Fruit fly (Drosophila melanogaster): Measurements from ENCODE around the gene Tpt.

The Tpt gene

dm6 chr3L:8405123-8405522, at the start of gene Tpt, which contains the start of the genes mkg-p and CG13667:
Tpt (minus strand) TSS chr3L:8405277.
mkg-p (minus strand) TSS chr3L:8405277.
CG13667 (plus strand) TSS chr3L:8405454.
- no peak for TF ChIP-seq CG8478 (optimal IDR thresholded peaks at IDR 0.05)
- TF ChIP-seq CTCF (optimal IDR thresholded peaks at IDR 0.05), result peak in 1 of 2 experiments; percentile 37

DNA sequence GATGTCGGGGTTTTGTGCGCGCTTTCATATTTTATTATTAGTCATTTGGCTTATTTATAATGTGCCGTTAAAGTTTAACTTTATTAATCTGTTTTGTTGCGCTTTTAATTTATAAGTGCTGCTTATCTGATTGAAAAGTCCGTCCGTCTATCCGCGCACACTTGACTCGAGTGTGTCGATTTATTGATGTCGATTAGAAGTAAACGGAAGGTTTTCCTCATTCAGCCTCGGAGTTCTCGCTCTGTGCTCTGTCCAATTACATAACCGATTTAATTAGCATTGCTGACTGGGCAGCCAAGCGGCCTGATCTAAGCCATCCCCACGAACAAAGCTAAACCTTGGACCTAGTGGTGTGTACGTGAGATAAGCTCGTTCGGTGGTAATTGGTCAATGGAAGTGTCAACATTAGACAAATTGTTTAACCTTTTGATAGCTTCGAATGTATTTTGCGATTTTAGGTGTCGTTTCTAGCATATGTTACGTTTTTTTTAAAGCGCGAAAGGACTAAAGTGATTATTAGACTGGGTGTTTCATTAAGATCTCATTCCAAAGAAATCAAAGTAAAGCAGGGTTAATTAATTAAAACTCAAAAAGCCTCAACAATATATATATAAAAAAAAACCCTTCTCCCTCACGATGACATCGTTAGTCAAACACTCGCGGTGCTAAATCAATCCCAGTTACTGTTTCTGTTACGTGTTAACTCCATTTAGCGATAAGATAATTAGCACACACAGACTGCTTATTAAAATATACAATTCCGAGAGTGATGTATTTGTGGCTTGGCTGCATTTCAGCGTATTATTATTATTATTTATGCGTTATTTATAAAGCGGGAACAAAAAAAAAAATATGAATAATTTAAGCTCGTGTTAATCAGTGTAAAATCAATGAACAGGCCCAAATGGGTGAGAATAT, 48.6 kb upstream of the Tpt start:
- no peak for TF ChIP-seq CG8478 (optimal IDR thresholded peaks at IDR 0.05)
- TF ChIP-seq CTCF (optimal IDR thresholded peaks at IDR 0.05), result no peak

DNA sequence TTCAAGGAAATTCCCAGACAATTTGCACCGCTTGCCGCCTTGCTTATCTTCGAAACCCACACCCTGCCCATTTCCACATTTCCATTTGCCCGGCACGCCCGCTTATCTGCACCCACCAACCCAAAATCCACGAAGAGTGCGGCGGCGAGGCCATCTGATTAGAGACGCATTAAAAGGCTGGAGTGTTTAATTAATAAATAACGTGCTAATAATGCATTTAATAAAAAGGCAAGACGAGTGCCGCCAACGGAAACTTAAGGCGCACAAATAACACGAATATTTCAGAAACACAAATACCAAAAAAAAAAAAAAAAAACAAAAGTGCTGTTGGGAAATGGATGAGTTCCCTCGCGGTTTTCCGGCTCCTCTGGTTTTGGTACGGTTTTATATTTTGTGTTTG, 47.9 kb upstream of the Tpt start:
- TF ChIP-seq CG8478 (optimal IDR thresholded peaks at IDR 0.05) (no peak), CTCF (optimal IDR thresholded peaks at IDR 0.05) (no peak)

DNA sequence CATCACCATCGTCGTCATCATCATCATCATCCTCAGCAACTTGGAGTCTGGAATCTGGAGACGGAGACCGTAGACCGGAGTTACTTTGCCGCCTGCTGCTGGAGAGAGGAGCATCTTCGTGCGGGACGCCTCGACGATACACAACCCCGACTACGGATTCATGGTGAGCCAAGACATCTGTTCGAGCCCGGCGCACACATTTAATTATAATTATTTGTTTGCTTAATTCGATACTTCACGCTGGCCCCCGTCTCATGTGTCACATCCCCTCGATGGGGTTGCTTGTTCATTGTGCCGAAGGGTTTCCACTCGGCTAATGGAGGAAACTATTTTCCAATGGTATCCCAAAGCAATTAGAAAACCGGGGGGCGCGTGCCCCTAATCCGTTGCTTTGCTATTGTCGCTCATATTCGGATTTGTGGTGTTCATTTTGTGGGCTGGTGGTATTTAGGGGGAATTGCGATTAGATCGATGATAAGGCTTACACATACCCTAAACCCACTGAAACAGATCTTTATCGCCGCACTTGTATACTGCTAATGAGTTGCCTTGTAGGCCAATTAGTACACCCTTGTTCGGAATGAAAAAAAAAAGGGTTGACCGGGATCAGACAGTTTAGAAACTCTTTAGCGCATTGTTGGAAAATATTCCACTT, 47.0 kb upstream of the Tpt start:
- TF ChIP-seq CG8478 (optimal IDR thresholded peaks at IDR 0.05), result no peak
- no peak for TF ChIP-seq CTCF (optimal IDR thresholded peaks at IDR 0.05)

DNA sequence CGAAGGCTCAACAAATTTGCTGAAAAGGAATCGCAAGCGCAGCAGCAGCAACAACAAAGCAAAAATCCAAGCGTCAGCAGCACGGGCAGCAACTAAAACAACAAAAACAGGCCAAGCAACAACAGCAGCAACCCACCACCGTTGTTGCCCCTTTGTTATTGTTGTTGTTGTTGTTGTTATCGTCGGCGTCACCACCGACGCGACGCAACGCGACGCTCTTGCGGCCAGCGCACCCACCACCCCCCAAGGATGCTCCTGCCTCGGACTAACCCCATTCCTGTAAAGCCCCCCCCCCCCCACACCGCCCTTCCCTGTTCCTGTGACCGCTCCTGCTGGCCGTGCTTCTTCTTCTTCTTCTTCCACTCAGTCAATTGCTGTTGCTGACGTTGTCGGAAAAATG, 45.7 kb upstream of the Tpt start:
- TF ChIP-seq CG8478 (optimal IDR thresholded peaks at IDR 0.05) (no peak), CTCF (optimal IDR thresholded peaks at IDR 0.05) (no peak)

- TF ChIP-seq CG8478 (optimal IDR thresholded peaks at IDR 0.05) (no peak), CTCF (optimal IDR thresholded peaks at IDR 0.05) (peak; percentile 27 to 28)
Measured at dm6 chr3L:8449800-8450690, 45.0 kb upstream of the Tpt start, which contains the start of gene Gug. Gug (plus strand) TSS chr3L:8449922.

DNA sequence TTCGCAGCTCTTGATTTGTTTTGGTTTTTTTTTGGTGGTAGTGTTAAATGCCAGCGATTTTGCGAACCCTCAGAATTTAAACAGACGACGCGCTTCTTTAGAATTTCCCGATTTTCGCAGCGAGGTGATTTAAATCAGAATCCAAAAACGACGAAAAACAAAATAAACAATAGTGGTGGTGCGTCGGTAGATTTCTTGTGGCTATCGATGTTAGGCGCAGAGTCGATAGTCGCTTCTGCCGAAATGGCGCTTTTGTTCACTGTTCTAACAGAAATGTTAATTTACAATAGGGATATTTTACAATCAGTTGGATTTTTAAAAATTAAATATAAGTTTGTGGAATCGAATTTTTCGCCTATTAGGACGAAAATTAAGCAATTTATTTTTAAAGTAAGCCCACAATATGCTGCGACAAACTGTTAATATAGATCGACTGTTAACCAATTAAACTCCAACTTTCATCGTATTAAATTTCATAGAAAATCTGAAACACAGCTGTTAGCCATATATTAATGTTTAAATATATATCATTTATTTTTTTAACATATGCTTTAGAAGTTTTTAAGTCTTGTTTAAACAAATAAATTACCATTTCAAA, 44.2 kb upstream of the Tpt start, which contains the start of gene CG6983:
Gene CG6983 (minus strand): TSS at position 176 of the 598 bp plus-strand sequence.
- no peak for TF ChIP-seq CG8478 (optimal IDR thresholded peaks at IDR 0.05)
- peak in 1 of 2 experiments; percentile 75 for TF ChIP-seq CTCF (optimal IDR thresholded peaks at IDR 0.05)

- TF ChIP-seq CG8478 (optimal IDR thresholded peaks at IDR 0.05) (no peak), CTCF (optimal IDR thresholded peaks at IDR 0.05) (no peak)
Measured at dm6 chr3L:8448517-8448889, 43.4 kb upstream of the Tpt start.

- TF ChIP-seq CTCF (optimal IDR thresholded peaks at IDR 0.05) (no peak), CG8478 (optimal IDR thresholded peaks at IDR 0.05) (no peak)
Measured at dm6 chr3L:8447795-8448516, 42.9 kb upstream of the Tpt start.

dm6 chr3L:8446050-8446781, 41.1 kb upstream of the Tpt start:
- TF ChIP-seq CG8478 (optimal IDR thresholded peaks at IDR 0.05) (no peak), CTCF (optimal IDR thresholded peaks at IDR 0.05) (no peak)

DNA sequence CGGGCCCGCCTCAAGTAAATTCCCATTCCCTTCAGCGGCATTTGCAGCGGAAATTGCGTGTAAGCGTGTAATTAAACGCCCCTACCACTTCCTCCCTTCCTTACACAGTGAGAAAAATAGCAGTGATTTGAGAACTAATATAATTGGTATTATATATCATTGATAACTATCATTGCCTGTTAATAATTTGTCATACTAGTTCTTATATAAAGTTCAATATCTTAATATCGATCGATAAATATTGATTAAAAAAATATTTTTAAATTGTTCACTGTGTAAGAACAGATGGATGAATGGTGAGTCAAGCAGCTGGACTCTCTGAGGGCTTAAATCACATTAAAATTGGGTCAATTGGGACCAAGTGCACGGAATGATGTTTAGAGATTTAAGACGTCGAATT, 40.0 kb upstream of the Tpt start:
- TF ChIP-seq CG8478 (optimal IDR thresholded peaks at IDR 0.05) (no peak), CTCF (optimal IDR thresholded peaks at IDR 0.05) (no peak)

dm6 chr3L:8441745-8442575, 36.9 kb upstream of the Tpt start, which contains the start of gene Unr:
Unr (minus strand) TSS chr3L:8442381.
- TF ChIP-seq CTCF (optimal IDR thresholded peaks at IDR 0.05) (no peak), CG8478 (optimal IDR thresholded peaks at IDR 0.05) (no peak)

Data from S2 (cell line).